Worm (Caenorhabditis elegans) whole organism, young adult: ENCODE data around the gene W03B1.9.

Experiments
- B0035.1 ChIP-seq: sonication (generic microtip); optimal IDR thresholded peaks from 2 replicates; lab custom pipeline; 2016; ENCODE audit warnings: missing genetic modification characterization, mild to moderate bottlenecking, missing compliant biosample characterization, missing genotype, missing genetic modification reagents
- B0336.3 ChIP-seq: fragments of 200-800 bp; sonication (Bioruptor generic); IDR thresholded peaks from 2 replicates; pipeline ENCODE4 v1.3.6; 2022; ENCODE audit warnings: missing genetic modification characterization, missing compliant biosample characterization
- C06A6.2 ChIP-seq: fragments of 200-800 bp; sonication (Bioruptor generic); conservative IDR thresholded peaks from 2 replicates; pipeline ENCODE4 v1.3.6; 2022; ENCODE audit warnings: missing genetic modification characterization, missing compliant biosample characterization
- C17E4.6 ChIP-seq: fragments of 200-800 bp; sonication (Bioruptor generic); IDR thresholded peaks from 2 replicates; pipeline ENCODE4 v1.3.6; 2022; ENCODE audit warnings: missing genetic modification reagents, missing genetic modification characterization, missing compliant biosample characterization
- F33H1.4 ChIP-seq: fragments of 200-800 bp; sonication (Bioruptor generic); IDR thresholded peaks from 2 replicates; pipeline ENCODE4 v1.3.6; 2022; ENCODE audit warnings: missing genetic modification reagents, missing genetic modification characterization, missing compliant biosample characterization
- F52B5.7 ChIP-seq: sonication (generic microtip); optimal IDR thresholded peaks from 2 replicates; lab custom pipeline; 2016; ENCODE audit warnings: mild to moderate bottlenecking, missing genetic modification characterization, missing compliant biosample characterization
- F57A8.1 ChIP-seq: fragments of 200-800 bp; sonication (Bioruptor generic); optimal IDR thresholded peaks from 2 replicates; lab custom pipeline; 2018; ENCODE audit warnings: mild to moderate bottlenecking, missing genetic modification characterization, moderate library complexity, missing compliant biosample characterization
- F57C9.4 ChIP-seq: sonication (generic microtip); optimal IDR thresholded peaks from 2 replicates; lab custom pipeline; 2017; ENCODE audit warnings: mild to moderate bottlenecking, missing genetic modification characterization, missing compliant biosample characterization
- T26A5.8 ChIP-seq: sonication (generic microtip); optimal IDR thresholded peaks from 2 replicates; lab custom pipeline; 2016; ENCODE audit warnings: missing genetic modification characterization, missing compliant biosample characterization
- Y53F4B.3 ChIP-seq: fragments of 200-800 bp; sonication (Bioruptor generic); IDR thresholded peaks from 2 replicates; pipeline ENCODE4 v1.3.6; 2022; ENCODE audit warnings: missing genetic modification reagents, missing genetic modification characterization, missing compliant biosample characterization
- Y79H2A.3 ChIP-seq: fragments of 200-800 bp; sonication (Bioruptor generic); conservative IDR thresholded peaks from 2 replicates; pipeline ENCODE4 v1.3.6; 2022; ENCODE audit warnings: missing genetic modification reagents, missing genetic modification characterization, missing compliant biosample characterization
- Y95B8A.8 ChIP-seq: fragments of 200-800 bp; sonication (Bioruptor generic); IDR thresholded peaks from 2 replicates; pipeline ENCODE4 v1.3.6; 2022; ENCODE audit warnings: missing genetic modification reagents, missing genetic modification characterization, missing compliant biosample characterization
- aptf-2 ChIP-seq: fragments of 200-800 bp; sonication (Bioruptor generic); conservative IDR thresholded peaks from 2 replicates; pipeline ENCODE4 v1.3.6; 2022; ENCODE audit warnings: missing genetic modification reagents, missing genetic modification characterization, missing compliant biosample characterization
- aptf-3 ChIP-seq: fragments of 200-800 bp; sonication (Bioruptor generic); IDR thresholded peaks from 2 replicates; pipeline ENCODE4 v1.3.6; 2022; ENCODE audit warnings: missing genetic modification characterization, missing compliant biosample characterization
- athp-1 ChIP-seq: sonication (generic microtip); optimal IDR thresholded peaks from 2 replicates; lab custom pipeline; 2017; ENCODE audit warnings: mild to moderate bottlenecking, missing genetic modification characterization, missing compliant biosample characterization
- attf-6 ChIP-seq: fragments of 200-800 bp; sonication (Bioruptor generic); IDR thresholded peaks from 2 replicates; pipeline ENCODE4 v1.3.6; 2022; ENCODE audit warnings: missing genetic modification reagents, missing genetic modification characterization, missing compliant biosample characterization
- bed-1 ChIP-seq: fragments of 200-800 bp; sonication (Bioruptor generic); IDR thresholded peaks from 2 replicates; pipeline ENCODE4 v1.3.6; 2022; ENCODE audit warnings: missing genetic modification reagents, missing genetic modification characterization, missing compliant biosample characterization
- ccch-3 ChIP-seq: fragments of 200-800 bp; sonication (Bioruptor generic); optimal IDR thresholded peaks from 2 replicates; lab custom pipeline; 2018; ENCODE audit warnings: mild to moderate bottlenecking, missing genetic modification characterization, missing compliant biosample characterization
- ceh-79 ChIP-seq: sonication (generic microtip); optimal IDR thresholded peaks from 2 replicates; lab custom pipeline; 2017; ENCODE audit warnings: mild to moderate bottlenecking, missing genetic modification characterization, missing compliant biosample characterization
- die-1 ChIP-seq: sonication (generic microtip); optimal IDR thresholded peaks from 2 replicates; lab custom pipeline; 2016; ENCODE audit warnings: missing genotype, mild to moderate bottlenecking, missing genetic modification characterization, missing compliant biosample characterization
- egl-18 ChIP-seq: fragments of 200-800 bp; sonication (Bioruptor generic); IDR thresholded peaks from 2 replicates; pipeline ENCODE4 v1.3.6; 2022; ENCODE audit warnings: missing genetic modification reagents, missing genetic modification characterization, missing compliant biosample characterization
- egl-44 ChIP-seq: fragments of 200-800 bp; sonication (Bioruptor generic); IDR thresholded peaks from 2 replicates; pipeline ENCODE4 v1.3.6; 2022; ENCODE audit warnings: missing genetic modification reagents, missing genetic modification characterization, missing compliant biosample characterization
- ekl-4 ChIP-seq: fragments of 200-800 bp; sonication (Bioruptor generic); IDR thresholded peaks from 2 replicates; pipeline ENCODE4 v1.3.6; 2022; ENCODE audit warnings: missing genetic modification reagents, missing genetic modification characterization, missing compliant biosample characterization
- fkh-3 ChIP-seq: sonication (generic microtip); optimal IDR thresholded peaks from 2 replicates; lab custom pipeline; 2016; ENCODE audit warnings: mild to moderate bottlenecking, missing genetic modification characterization, missing compliant biosample characterization
- him-1 ChIP-seq: sonication (generic microtip); optimal IDR thresholded peaks from 2 replicates; lab custom pipeline; 2016; ENCODE audit warnings: missing genotype, missing genetic modification reagents, missing genetic modification characterization, missing compliant biosample characterization
- hlh-26 ChIP-seq: fragments of 200-800 bp; sonication (Bioruptor generic); conservative IDR thresholded peaks from 2 replicates; pipeline ENCODE4 v1.3.6; 2022; ENCODE audit warnings: missing genetic modification reagents, missing genetic modification characterization, missing compliant biosample characterization
- hrde-1 ChIP-seq: sonication (generic microtip); optimal IDR thresholded peaks from 2 replicates; lab custom pipeline; 2016; ENCODE audit warnings: missing genetic modification characterization, mild to moderate bottlenecking, missing compliant biosample characterization, moderate library complexity, missing genotype, missing genetic modification reagents, borderline replicate concordance
- hsf-1 ChIP-seq: fragments of 200-800 bp; sonication (Bioruptor generic); IDR thresholded peaks from 2 replicates; pipeline ENCODE4 v1.3.6; 2022; ENCODE audit warnings: missing genetic modification reagents, missing genetic modification characterization, missing compliant biosample characterization
- lag-1 ChIP-seq: fragments of 200-800 bp; sonication (Bioruptor generic); IDR thresholded peaks from 2 replicates; pipeline ENCODE4 v1.3.6; 2022; ENCODE audit warnings: missing genetic modification reagents, missing genetic modification characterization, missing compliant biosample characterization
- lsy-27 ChIP-seq: sonication (generic microtip); optimal IDR thresholded peaks from 2 replicates; lab custom pipeline; 2017; ENCODE audit warnings: missing genetic modification characterization, mild to moderate bottlenecking, missing compliant biosample characterization, antibody characterized with exemption, missing genotype, borderline replicate concordance; ENCODE audit not compliant: insufficient read depth
- madf-3 ChIP-seq: fragments of 200-800 bp; sonication (Bioruptor generic); IDR thresholded peaks from 2 replicates; pipeline ENCODE4 v1.3.6; 2022; ENCODE audit warnings: missing genetic modification reagents, missing genetic modification characterization, missing compliant biosample characterization
- madf-6 ChIP-seq: fragments of 200-800 bp; sonication (Bioruptor generic); IDR thresholded peaks from 2 replicates; pipeline ENCODE4 v1.3.6; 2022; ENCODE audit warnings: missing genetic modification reagents, missing genetic modification characterization, missing compliant biosample characterization
- mel-28 ChIP-seq: sonication (generic microtip); optimal IDR thresholded peaks from 2 replicates; lab custom pipeline; 2016; ENCODE audit warnings: borderline replicate concordance, mild to moderate bottlenecking, missing genetic modification characterization, missing compliant biosample characterization
- nfya-1 ChIP-seq: sonication (generic microtip); optimal IDR thresholded peaks from 2 replicates; lab custom pipeline; 2017; ENCODE audit warnings: antibody characterized with exemption, missing compliant biosample characterization, missing genetic modification characterization, borderline replicate concordance; ENCODE audit not compliant: insufficient read depth
- nhr-120 ChIP-seq: fragments of 200-800 bp; sonication (Bioruptor generic); IDR thresholded peaks from 2 replicates; pipeline ENCODE4 v1.3.6; 2022; ENCODE audit warnings: missing genetic modification characterization, missing compliant biosample characterization
- nhr-27 ChIP-seq: fragments of 200-800 bp; sonication (Bioruptor generic); optimal IDR thresholded peaks from 2 replicates; lab custom pipeline; 2018; ENCODE audit warnings: mild to moderate bottlenecking, missing genetic modification characterization, moderate library complexity, missing compliant biosample characterization
- nhr-80 ChIP-seq: sonication (generic microtip); optimal IDR thresholded peaks from 2 replicates; lab custom pipeline; 2016; ENCODE audit warnings: missing genetic modification characterization, missing compliant biosample characterization
- pbrm-1 ChIP-seq: fragments of 200-800 bp; sonication (Bioruptor generic); IDR thresholded peaks from 2 replicates; pipeline ENCODE4 v1.3.6; 2022; ENCODE audit warnings: missing genetic modification reagents, missing genetic modification characterization, missing compliant biosample characterization
- rec-8 ChIP-seq, 2 experiments: sonication (generic microtip); optimal IDR thresholded peaks; 2 replicates each; lab custom pipeline; 2016; ENCODE audit warnings: mild to moderate bottlenecking in 2 of 2, missing genetic modification characterization in 2 of 2, missing genetic modification reagents in 2 of 2, missing genotype in 2 of 2, missing biosample characterization in 1 of 2, missing compliant biosample characterization in 1 of 2, moderate library complexity in 1 of 2
- rpc-1 ChIP-seq, 2 experiments: fragments of 150-350 bp in 1 of 2; sonication (generic microtip) in 1 of 2; optimal IDR thresholded peaks; 2 replicates each; lab custom pipeline; 2014 to 2018; ENCODE audit warnings: missing biosample characterization in 1 of 2, missing genetic modification characterization in 1 of 2, missing genetic modification reagents in 1 of 2, missing genotype in 1 of 2
- sdz-38 ChIP-seq: sonication (generic microtip); optimal IDR thresholded peaks from 2 replicates; lab custom pipeline; 2016; ENCODE audit warnings: missing genotype, missing genetic modification characterization, missing compliant biosample characterization
- snpc-1.3 ChIP-seq: sonication (generic microtip); optimal IDR thresholded peaks from 2 replicates; lab custom pipeline; 2017; ENCODE audit warnings: missing genetic modification characterization, mild to moderate bottlenecking, missing compliant biosample characterization, antibody characterized with exemption, moderate library complexity, missing genotype, missing genetic modification reagents; ENCODE audit not compliant: insufficient read depth
- snpc-3.4 ChIP-seq: sonication (generic microtip); optimal IDR thresholded peaks from 2 replicates; lab custom pipeline; 2017; ENCODE audit warnings: missing genetic modification characterization, mild to moderate bottlenecking, missing compliant biosample characterization, antibody characterized with exemption, moderate library complexity, missing genotype, missing genetic modification reagents
- tbp1 ChIP-seq: fragments of 200-800 bp; sonication (Bioruptor generic); optimal IDR thresholded peaks from 2 replicates; lab custom pipeline; 2018; ENCODE audit warnings: mild to moderate bottlenecking, missing genetic modification characterization, missing compliant biosample characterization
- unc-130 ChIP-seq: sonication (generic microtip); optimal IDR thresholded peaks from 2 replicates; lab custom pipeline; 2016; ENCODE audit warnings: missing genetic modification reagents, missing genetic modification characterization, missing compliant biosample characterization
- xnd-1 ChIP-seq: sonication (generic microtip); optimal IDR thresholded peaks from 2 replicates; lab custom pipeline; 2016; ENCODE audit warnings: missing genotype, missing genetic modification reagents, missing genetic modification characterization, missing compliant biosample characterization
- ztf-22 ChIP-seq: fragments of 200-800 bp; sonication (Bioruptor generic); optimal IDR thresholded peaks from 2 replicates; lab custom pipeline; 2018; ENCODE audit warnings: mild to moderate bottlenecking, missing genetic modification characterization, moderate library complexity, missing compliant biosample characterization
- ztf-25 ChIP-seq: fragments of 200-800 bp; sonication (Bioruptor generic); IDR thresholded peaks from 2 replicates; pipeline ENCODE4 v1.3.6; 2022; ENCODE audit warnings: missing genetic modification reagents, missing genetic modification characterization, missing compliant biosample characterization

The W03B1.9 gene

DNA sequence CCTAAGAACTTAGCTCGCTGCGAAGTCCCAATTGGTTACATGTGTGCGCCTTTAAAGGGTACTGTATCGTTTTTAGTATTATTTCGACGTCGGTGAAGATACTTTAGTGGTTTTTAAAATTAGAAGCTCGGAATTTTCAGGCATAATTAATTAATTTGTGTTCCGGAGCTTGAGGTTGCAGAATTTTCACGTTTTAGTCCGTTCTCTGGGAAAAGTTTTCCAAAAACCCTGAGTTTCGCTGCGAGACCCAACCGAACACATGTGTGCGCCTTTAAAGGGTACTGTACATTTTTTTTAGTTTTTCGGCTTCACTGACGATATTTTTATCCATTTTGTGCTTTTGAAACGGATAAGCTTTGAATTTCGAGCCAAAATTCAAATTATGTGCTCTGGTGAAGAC, 36.7 kb upstream of the W03B1.9 start:
- TF ChIP-seq ztf-25 (no peak), die-1 (tag; lab: Kevin White, UChicago) (no peak), F52B5.7 (tag; lab: Kevin White, UChicago) (no peak), aptf-3 (GFP tag; lab: Robert Waterston, UW) (no peak), him-1 (tag; lab: Kevin White, UChicago) (peak; percentile 15), fkh-3 (tag; lab: Kevin White, UChicago) (no peak), ccch-3 (GFP tag; lab: Kevin White, UChicago) (no peak), C17E4.6 (GFP tag; lab: Robert Waterston, UW) (no peak), nfya-1 (no peak), lag-1 (no peak), hlh-26 (GFP tag; lab: Robert Waterston, UW) (no peak), ztf-22 (no peak), rpc-1 (optimal IDR thresholded peaks at IDR 0.05; lab: Kevin White, UChicago) (no peak), rpc-1 (tag; optimal IDR thresholded peaks at IDR 0.05; lab: Kevin White, UChicago) (no peak), nhr-80 (no peak), hsf-1 (GFP tag; lab: Robert Waterston, UW) (peak; percentile 48; the same call in 1 of the 2 replicates), mel-28 (tag; lab: Kevin White, UChicago) (no peak), xnd-1 (tag; lab: Kevin White, UChicago) (peak; percentile 87), attf-6 (GFP tag; lab: Robert Waterston, UW) (0 out of 2 replicates have a peak, but pooled peaks have one; percentile 22), sdz-38 (tag; lab: Kevin White, UChicago) (no peak), ceh-79 (tag; lab: Kevin White, UChicago) (no peak), B0035.1 (tag; lab: Kevin White, UChicago) (no peak), Y53F4B.3 (GFP tag; lab: Robert Waterston, UW) (no peak), aptf-2 (GFP tag; lab: Robert Waterston, UW) (0 out of 2 replicates have a peak, but pooled peaks have one; percentile 18), madf-6 (GFP tag; lab: Robert Waterston, UW) (peak; percentile 89), madf-3 (GFP tag; lab: Robert Waterston, UW) (peak; percentile 75; the same call in 1 of the 2 replicates), T26A5.8 (tag; lab: Kevin White, UChicago) (no peak), hrde-1 (tag; lab: Kevin White, UChicago) (peak; percentile 49), athp-1 (tag; lab: Kevin White, UChicago) (peak; percentile 1), snpc-1.3 (tag; lab: Kevin White, UChicago) (peak; percentile 37), snpc-3.4 (tag; lab: Kevin White, UChicago) (peak; percentile 14), B0336.3 (GFP tag; lab: Robert Waterston, UW) (peak; percentile 29; the same call in 1 of the 2 replicates), C06A6.2 (no peak), F33H1.4 (GFP tag; lab: Robert Waterston, UW) (peak; percentile 94), Y95B8A.8 (peak; percentile 71; the same call in 1 of the 2 replicates), nhr-27 (tag; lab: Kevin White, UChicago) (no peak), unc-130 (GFP tag; lab: Kevin White, UChicago) (no peak), F57C9.4 (no peak), lsy-27 (tag; lab: Kevin White, UChicago) (no peak), tbp1 (GFP tag; lab: Kevin White, UChicago) (peak; percentile 17), bed-1 (no peak), egl-18 (GFP tag; lab: Robert Waterston, UW) (no peak), pbrm-1 (GFP tag; lab: Robert Waterston, UW) (no peak), F57A8.1 (GFP tag; lab: Kevin White, UChicago) (no peak), rec-8 (tag; optimal IDR thresholded peaks at IDR 0.05; lab: Kevin White, UChicago) (no peak), egl-44 (no peak), Y79H2A.3 (GFP tag; lab: Robert Waterston, UW) (no peak), nhr-120 (GFP tag; lab: Robert Waterston, UW) (no peak), ekl-4 (peak; percentile 60; the same call in 1 of the 2 replicates)
